Worm (Caenorhabditis elegans) whole organism, young adult: ENCODE measurements around the gene tos-1.

Source experiments
- B0035.1 ChIP-seq: sonication (generic microtip); optimal IDR thresholded peaks from 2 replicates; lab custom pipeline; 2016; ENCODE audit warnings: missing genetic modification characterization, mild to moderate bottlenecking, missing compliant biosample characterization, missing genotype, missing genetic modification reagents
- B0261.1 ChIP-seq: sonication (generic microtip); optimal IDR thresholded peaks from 2 replicates; lab custom pipeline; 2016; ENCODE audit warnings: mild to moderate bottlenecking, missing genetic modification characterization, moderate library complexity, missing compliant biosample characterization
- C06A6.2 ChIP-seq: fragments of 200-800 bp; sonication (Bioruptor generic); conservative IDR thresholded peaks from 2 replicates; pipeline ENCODE4 v1.3.6; 2022; ENCODE audit warnings: missing genetic modification characterization, missing compliant biosample characterization
- F23B12.7 ChIP-seq: sonication (generic microtip); optimal IDR thresholded peaks from 2 replicates; lab custom pipeline; 2017; ENCODE audit warnings: missing genetic modification characterization, mild to moderate bottlenecking, missing compliant biosample characterization, antibody characterized with exemption, moderate library complexity; ENCODE audit not compliant: insufficient read depth
- F55B11.4 ChIP-seq: sonication (generic microtip); optimal IDR thresholded peaks from 2 replicates; lab custom pipeline; 2016; ENCODE audit warnings: missing compliant biosample characterization, missing genetic modification characterization, borderline replicate concordance; ENCODE audit not compliant: insufficient read depth
- Y56A3A.18 ChIP-seq: fragments of 200-800 bp; sonication (Bioruptor generic); IDR thresholded peaks from 2 replicates; pipeline ENCODE4 v1.3.6; 2022; ENCODE audit warnings: missing genetic modification reagents, missing genetic modification characterization, missing compliant biosample characterization
- Y79H2A.3 ChIP-seq: fragments of 200-800 bp; sonication (Bioruptor generic); conservative IDR thresholded peaks from 2 replicates; pipeline ENCODE4 v1.3.6; 2022; ENCODE audit warnings: missing genetic modification reagents, missing genetic modification characterization, missing compliant biosample characterization
- aptf-3 ChIP-seq: fragments of 200-800 bp; sonication (Bioruptor generic); IDR thresholded peaks from 2 replicates; pipeline ENCODE4 v1.3.6; 2022; ENCODE audit warnings: missing genetic modification characterization, missing compliant biosample characterization
- athp-1 ChIP-seq: sonication (generic microtip); optimal IDR thresholded peaks from 2 replicates; lab custom pipeline; 2017; ENCODE audit warnings: mild to moderate bottlenecking, missing genetic modification characterization, missing compliant biosample characterization
- attf-5 ChIP-seq: fragments of 200-800 bp; sonication (Bioruptor generic); optimal IDR thresholded peaks from 2 replicates; lab custom pipeline; 2018; ENCODE audit warnings: mild to moderate bottlenecking, missing genetic modification characterization, missing compliant biosample characterization
- attf-6 ChIP-seq: fragments of 200-800 bp; sonication (Bioruptor generic); IDR thresholded peaks from 2 replicates; pipeline ENCODE4 v1.3.6; 2022; ENCODE audit warnings: missing genetic modification reagents, missing genetic modification characterization, missing compliant biosample characterization
- bed-1 ChIP-seq: fragments of 200-800 bp; sonication (Bioruptor generic); IDR thresholded peaks from 2 replicates; pipeline ENCODE4 v1.3.6; 2022; ENCODE audit warnings: missing genetic modification reagents, missing genetic modification characterization, missing compliant biosample characterization
- cebp-1 ChIP-seq, 2 experiments: fragments of 200-800 bp in 1 of 2; sonication (Bioruptor generic) in 1 of 2; sonication (generic microtip) in 1 of 2; IDR thresholded peaks in 1 of 2; optimal IDR thresholded peaks in 1 of 2; 2 replicates each; pipeline versions ENCODE4 v1.3.6 to Lab custom; 2017 to 2022; ENCODE audit warnings: missing compliant biosample characterization in 2 of 2, missing genetic modification characterization in 2 of 2, mild to moderate bottlenecking in 1 of 2, missing genetic modification reagents in 1 of 2, moderate library complexity in 1 of 2
- ceh-27 ChIP-seq: fragments of 200-800 bp; sonication (Bioruptor generic); optimal IDR thresholded peaks from 2 replicates; lab custom pipeline; 2018; ENCODE audit warnings: mild to moderate bottlenecking, missing genetic modification characterization, moderate library complexity, missing compliant biosample characterization
- ceh-40 ChIP-seq: fragments of 200-800 bp; sonication (Bioruptor generic); IDR thresholded peaks from 2 replicates; pipeline ENCODE4 v1.3.6; 2022; ENCODE audit warnings: missing genetic modification characterization, missing compliant biosample characterization
- chd-7 ChIP-seq: sonication (generic microtip); optimal IDR thresholded peaks from 2 replicates; lab custom pipeline; 2016; ENCODE audit warnings: mild to moderate bottlenecking, missing genetic modification characterization, moderate library complexity, missing compliant biosample characterization
- die-1 ChIP-seq: sonication (generic microtip); optimal IDR thresholded peaks from 2 replicates; lab custom pipeline; 2016; ENCODE audit warnings: missing genotype, mild to moderate bottlenecking, missing genetic modification characterization, missing compliant biosample characterization
- dpff-1 ChIP-seq: sonication (generic microtip); optimal IDR thresholded peaks from 2 replicates; lab custom pipeline; 2017; ENCODE audit warnings: mild to moderate bottlenecking, missing genetic modification characterization, missing compliant biosample characterization
- efl-1 ChIP-seq: fragments of 150-350 bp; optimal IDR thresholded peaks from 2 replicates; lab custom pipeline; 2014; ENCODE audit warnings: missing biosample characterization, missing genetic modification reagents, missing genetic modification characterization
- egl-18 ChIP-seq: fragments of 200-800 bp; sonication (Bioruptor generic); IDR thresholded peaks from 2 replicates; pipeline ENCODE4 v1.3.6; 2022; ENCODE audit warnings: missing genetic modification reagents, missing genetic modification characterization, missing compliant biosample characterization
- egrh-3 ChIP-seq: fragments of 200-800 bp; sonication (Bioruptor generic); IDR thresholded peaks from 2 replicates; pipeline ENCODE4 v1.3.6; 2022; ENCODE audit warnings: missing genetic modification reagents, missing genetic modification characterization, missing compliant biosample characterization
- hsf-1 ChIP-seq: fragments of 200-800 bp; sonication (Bioruptor generic); IDR thresholded peaks from 2 replicates; pipeline ENCODE4 v1.3.6; 2022; ENCODE audit warnings: missing genetic modification reagents, missing genetic modification characterization, missing compliant biosample characterization
- lag-1 ChIP-seq: fragments of 200-800 bp; sonication (Bioruptor generic); IDR thresholded peaks from 2 replicates; pipeline ENCODE4 v1.3.6; 2022; ENCODE audit warnings: missing genetic modification reagents, missing genetic modification characterization, missing compliant biosample characterization
- let-526 ChIP-seq: fragments of 200-800 bp; sonication (Bioruptor generic); IDR thresholded peaks from 2 replicates; pipeline ENCODE4 v1.3.6; 2022; ENCODE audit warnings: missing genetic modification reagents, missing genetic modification characterization, missing compliant biosample characterization
- lin-26 ChIP-seq: fragments of 200-800 bp; sonication (Bioruptor generic); IDR thresholded peaks from 2 replicates; pipeline ENCODE4 v1.3.6; 2022; ENCODE audit warnings: missing genetic modification reagents, missing genetic modification characterization, missing compliant biosample characterization
- lin-35 ChIP-seq, 3 experiments: fragments of 150-350 bp in 2 of 3; sonication (generic microtip) in 1 of 3; optimal IDR thresholded peaks; 2 replicates each; lab custom pipeline; 2014 to 2018; ENCODE audit warnings: missing biosample characterization in 3 of 3, missing genetic modification characterization in 3 of 3, missing genetic modification reagents in 3 of 3
- lin-54 ChIP-seq: fragments of 200-800 bp; sonication (Bioruptor generic); optimal IDR thresholded peaks from 2 replicates; lab custom pipeline; 2018; ENCODE audit warnings: mild to moderate bottlenecking, missing genetic modification characterization, missing compliant biosample characterization
- madf-3 ChIP-seq: fragments of 200-800 bp; sonication (Bioruptor generic); IDR thresholded peaks from 2 replicates; pipeline ENCODE4 v1.3.6; 2022; ENCODE audit warnings: missing genetic modification reagents, missing genetic modification characterization, missing compliant biosample characterization
- madf-6 ChIP-seq: fragments of 200-800 bp; sonication (Bioruptor generic); IDR thresholded peaks from 2 replicates; pipeline ENCODE4 v1.3.6; 2022; ENCODE audit warnings: missing genetic modification reagents, missing genetic modification characterization, missing compliant biosample characterization
- mes-4 ChIP-seq: sonication (generic microtip); optimal IDR thresholded peaks from 2 replicates; lab custom pipeline; 2016; ENCODE audit warnings: missing genotype, missing genetic modification characterization, missing compliant biosample characterization
- nfya-1 ChIP-seq: sonication (generic microtip); optimal IDR thresholded peaks from 2 replicates; lab custom pipeline; 2017; ENCODE audit warnings: antibody characterized with exemption, missing compliant biosample characterization, missing genetic modification characterization, borderline replicate concordance; ENCODE audit not compliant: insufficient read depth
- nfyb-1 ChIP-seq: fragments of 200-800 bp; sonication (Bioruptor generic); IDR thresholded peaks from 2 replicates; pipeline ENCODE4 v1.3.6; 2022; ENCODE audit warnings: missing genetic modification reagents, missing genetic modification characterization, missing compliant biosample characterization
- pbrm-1 ChIP-seq: fragments of 200-800 bp; sonication (Bioruptor generic); IDR thresholded peaks from 2 replicates; pipeline ENCODE4 v1.3.6; 2022; ENCODE audit warnings: missing genetic modification reagents, missing genetic modification characterization, missing compliant biosample characterization
- repo-1 ChIP-seq: sonication (generic microtip); optimal IDR thresholded peaks from 2 replicates; lab custom pipeline; 2017; ENCODE audit warnings: mild to moderate bottlenecking, missing genetic modification characterization, missing compliant biosample characterization
- rpc-1 ChIP-seq, 2 experiments: fragments of 150-350 bp in 1 of 2; sonication (generic microtip) in 1 of 2; optimal IDR thresholded peaks; 2 replicates each; lab custom pipeline; 2014 to 2018; ENCODE audit warnings: missing biosample characterization in 1 of 2, missing genetic modification characterization in 1 of 2, missing genetic modification reagents in 1 of 2, missing genotype in 1 of 2
- sdz-38 ChIP-seq: sonication (generic microtip); optimal IDR thresholded peaks from 2 replicates; lab custom pipeline; 2016; ENCODE audit warnings: missing genotype, missing genetic modification characterization, missing compliant biosample characterization
- snpc-1.3 ChIP-seq: sonication (generic microtip); optimal IDR thresholded peaks from 2 replicates; lab custom pipeline; 2017; ENCODE audit warnings: missing genetic modification characterization, mild to moderate bottlenecking, missing compliant biosample characterization, antibody characterized with exemption, moderate library complexity, missing genotype, missing genetic modification reagents; ENCODE audit not compliant: insufficient read depth
- snpc-4 ChIP-seq, 5 experiments: fragments of 150-350 bp in 1 of 5; sonication (generic microtip) in 4 of 5; optimal IDR thresholded peaks; 2 replicates each; lab custom pipeline; 2014 to 2018; ENCODE audit warnings: missing genetic modification characterization in 5 of 5, missing biosample characterization in 3 of 5, antibody characterized with exemption in 2 of 5, mild to moderate bottlenecking in 2 of 5, missing compliant biosample characterization in 2 of 5, missing genotype in 2 of 5, moderate library complexity in 2 of 5, missing genetic modification reagents in 1 of 5
- tlf-1 ChIP-seq: fragments of 200-800 bp; sonication (Bioruptor generic); optimal IDR thresholded peaks from 2 replicates; lab custom pipeline; 2018; ENCODE audit warnings: mild to moderate bottlenecking, missing genetic modification characterization, missing compliant biosample characterization
- zfh-2 ChIP-seq: fragments of 200-800 bp; sonication (Bioruptor generic); conservative IDR thresholded peaks from 2 replicates; pipeline ENCODE4 v1.3.6; 2022; ENCODE audit warnings: missing genetic modification reagents, missing genetic modification characterization, missing compliant biosample characterization
- zim-3 ChIP-seq: sonication (generic microtip); optimal IDR thresholded peaks from 2 replicates; lab custom pipeline; 2017; ENCODE audit warnings: mild to moderate bottlenecking, missing genetic modification characterization, moderate library complexity, missing compliant biosample characterization
- ztf-3 ChIP-seq: fragments of 200-800 bp; sonication (Bioruptor generic); optimal IDR thresholded peaks from 2 replicates; lab custom pipeline; 2018; ENCODE audit warnings: mild to moderate bottlenecking, missing genetic modification characterization, missing compliant biosample characterization
- ztf-6 ChIP-seq: fragments of 200-800 bp; sonication (Bioruptor generic); IDR thresholded peaks from 2 replicates; pipeline ENCODE4 v1.3.6; 2022; ENCODE audit warnings: missing genetic modification reagents, missing genetic modification characterization, missing compliant biosample characterization

Gene tos-1

ce11 chrV:9293359-9293758 is 50.6 kb downstream of the tos-1 start (continued):
- TF ChIP-seq athp-1 (no peak), Y56A3A.18 (GFP tag; lab: Robert Waterston, UW) (no peak), ceh-40 (GFP tag; lab: Robert Waterston, UW) (no peak), F55B11.4 (tag; lab: Kevin White, UChicago) (no peak), mes-4 (tag; lab: Kevin White, UChicago) (no peak), B0261.1 (tag; lab: Kevin White, UChicago) (peak; percentile 19), let-526 (GFP tag; lab: Robert Waterston, UW) (no peak), attf-6 (no peak), aptf-3 (no peak), attf-5 (GFP tag; lab: Kevin White, UChicago) (no peak), nfya-1 (tag; lab: Kevin White, UChicago) (no peak), lin-26 (0 out of 2 replicates have a peak, but pooled peaks have one; percentile 41), egrh-3 (GFP tag; lab: Robert Waterston, UW) (peak; percentile 93), dpff-1 (no peak), repo-1 (tag; lab: Kevin White, UChicago) (no peak), efl-1 (GFP tag; lab: Kevin White, UChicago) (no peak), hsf-1 (no peak), lag-1 (GFP tag; lab: Robert Waterston, UW) (no peak), zim-3 (tag; lab: Kevin White, UChicago) (no peak), madf-6 (no peak), nfyb-1 (no peak; the same call in 1 of the 2 replicates), C06A6.2 (no peak), B0035.1 (tag; lab: Kevin White, UChicago) (no peak), bed-1 (GFP tag; lab: Robert Waterston, UW) (no peak), snpc-1.3 (tag; lab: Kevin White, UChicago) (no peak), chd-7 (tag; lab: Kevin White, UChicago) (no peak), lin-35 (GFP tag; optimal IDR thresholded peaks at IDR 0.05; lab: Kevin White, UChicago) (no peak), madf-3 (GFP tag; lab: Robert Waterston, UW) (no peak), ztf-3 (no peak), egl-18 (GFP tag; lab: Robert Waterston, UW) (no peak), pbrm-1 (GFP tag; lab: Robert Waterston, UW) (no peak), die-1 (tag; lab: Kevin White, UChicago) (no peak), cebp-1 (GFP tag; IDR thresholded peaks at IDR 0.05; lab: Robert Waterston, UW) (no peak), cebp-1 (tag; optimal IDR thresholded peaks at IDR 0.05; lab: Kevin White, UChicago) (no peak), ztf-6 (no peak), snpc-4 (GFP tag; optimal IDR thresholded peaks at IDR 0.05; lab: Kevin White, UChicago) (no peak), snpc-4 (tag; optimal IDR thresholded peaks at IDR 0.05; lab: Kevin White, UChicago) (no peak), ceh-27 (GFP tag; lab: Kevin White, UChicago) (no peak), sdz-38 (tag; lab: Kevin White, UChicago) (no peak), zfh-2 (GFP tag; lab: Robert Waterston, UW) (peak; percentile 97)

- TF ChIP-seq zim-3 (tag; lab: Kevin White, UChicago) (no peak), F23B12.7 (no peak), Y79H2A.3 (GFP tag; lab: Robert Waterston, UW) (no peak), tlf-1 (GFP tag; lab: Kevin White, UChicago) (no peak), lin-54 (no peak), rpc-1 (optimal IDR thresholded peaks at IDR 0.05; lab: Kevin White, UChicago) (no peak), rpc-1 (tag; optimal IDR thresholded peaks at IDR 0.05; lab: Kevin White, UChicago) (no peak)
Measured at ce11 chrV:9291919-9292318, 52.1 kb downstream of the tos-1 start, which contains the start of gene ZK682.7. Gene ZK682.7, minus strand, starts transcription at chrV:9292165.
